Fruit fly (Drosophila melanogaster): ENCODE data around the gene zormin.

zormin gene

DNA sequence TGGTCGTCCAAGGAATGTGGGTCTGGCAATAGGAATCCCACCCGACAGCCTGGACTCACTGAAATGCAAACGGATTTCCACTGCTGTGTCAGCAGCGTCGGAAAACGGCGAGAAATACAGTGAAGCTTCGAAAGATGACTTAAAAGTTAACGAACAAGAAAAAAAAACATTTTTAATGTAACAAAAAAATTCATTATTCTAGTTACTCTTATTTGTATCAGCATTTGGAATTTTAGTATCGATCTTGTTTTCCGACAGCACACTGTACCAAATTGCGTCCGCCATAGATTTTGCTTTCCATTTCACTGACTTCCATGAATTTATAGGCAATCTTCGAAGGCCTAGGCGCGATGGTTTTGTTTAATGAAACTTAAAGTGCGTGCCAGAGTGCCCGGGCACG lies 13.3 kb upstream of the zormin start:
- TF ChIP-seq sr (GFP tag; IDR thresholded peaks at IDR 0.05) (no peak), ERR (GFP tag; optimal IDR thresholded peaks at IDR 0.05) (no peak), eyg (GFP tag; optimal IDR thresholded peaks at IDR 0.05) (no peak), bab2 (GFP tag; optimal IDR thresholded peaks at IDR 0.05) (peak; percentile 17), dm (GFP tag; optimal IDR thresholded peaks at IDR 0.05) (no peak), CG11247 (GFP tag; IDR thresholded peaks at IDR 0.05) (0 out of 2 replicates have a peak, but pooled peaks have one; percentile 14), Rfx (GFP tag; IDR thresholded peaks at IDR 0.05) (peak; percentile 56; the same call in 1 of the 2 replicates), Dp (GFP tag; optimal IDR thresholded peaks at IDR 0.05) (no peak), CG8944 (GFP tag; optimal IDR thresholded peaks at IDR 0.05) (no peak), CG13775 (GFP tag; optimal IDR thresholded peaks at IDR 0.05) (no peak), lola (GFP tag; optimal IDR thresholded peaks at IDR 0.05) (no peak), maf-S (GFP tag; optimal IDR thresholded peaks at IDR 0.05) (no peak), pfk (GFP tag; optimal IDR thresholded peaks at IDR 0.05) (no peak), CG17802 (tag; optimal IDR thresholded peaks at IDR 0.05) (no peak), insv (GFP tag; optimal IDR thresholded peaks at IDR 0.05) (no peak), z (GFP tag; IDR thresholded peaks at IDR 0.05) (no peak), Ets97D (GFP tag; optimal IDR thresholded peaks at IDR 0.05) (no peak), eve (GFP tag; optimal IDR thresholded peaks at IDR 0.05) (no peak), CG4360 (GFP tag; IDR thresholded peaks at IDR 0.05) (no peak), stc (GFP tag; IDR thresholded peaks at IDR 0.05) (0 out of 2 replicates have a peak, but pooled peaks have one; percentile 24), CG13424 (tag; optimal IDR thresholded peaks at IDR 0.05) (peak; percentile 33), Antp (GFP tag; optimal IDR thresholded peaks at IDR 0.05) (no peak), CG31441 (GFP tag; IDR thresholded peaks at IDR 0.05) (0 out of 2 replicates have a peak, but pooled peaks have one; percentile 19), HLH4C (GFP tag; IDR thresholded peaks at IDR 0.05; ENCODE audit: partially characterized antibody) (no peak), CG13894 (tag; optimal IDR thresholded peaks at IDR 0.05) (peak; percentile 3), Taf1 (GFP tag; IDR thresholded peaks at IDR 0.05) (0 out of 2 replicates have a peak, but pooled peaks have one; percentile 12), corto (GFP tag; optimal IDR thresholded peaks at IDR 0.05) (no peak), CG17568 (GFP tag; optimal IDR thresholded peaks at IDR 0.05) (no peak), ro (GFP tag; IDR thresholded peaks at IDR 0.05) (no peak), CG31224 (GFP tag; IDR thresholded peaks at IDR 0.05) (no peak), ac (GFP tag; optimal IDR thresholded peaks at IDR 0.05) (no peak), CG15514 (GFP tag; optimal IDR thresholded peaks at IDR 0.05) (no peak), h (optimal IDR thresholded peaks at IDR 0.05) (no peak), Camta (GFP tag; optimal IDR thresholded peaks at IDR 0.05) (no peak), CG3407 (GFP tag; optimal IDR thresholded peaks at IDR 0.05) (no peak), cg (GFP tag; optimal IDR thresholded peaks at IDR 0.05) (no peak), Ptx1 (GFP tag; IDR thresholded peaks at IDR 0.05) (peak; percentile 66), Usf (GFP tag; optimal IDR thresholded peaks at IDR 0.05) (no peak), CG10321 (GFP tag; IDR thresholded peaks at IDR 0.05) (no peak), crol (GFP tag; IDR thresholded peaks at IDR 0.05) (no peak), CG17829 (tag; optimal IDR thresholded peaks at IDR 0.05) (no peak), CG6813 (GFP tag; optimal IDR thresholded peaks at IDR 0.05) (no peak), seq (GFP tag; IDR thresholded peaks at IDR 0.05) (0 out of 2 replicates have a peak, but pooled peaks have one; percentile 25), Hey (tag; optimal IDR thresholded peaks at IDR 0.05) (no peak), CkIIα-i1 (GFP tag; IDR thresholded peaks at IDR 0.05) (no peak), lmd (GFP tag; IDR thresholded peaks at IDR 0.05) (peak; percentile 63), Side (GFP tag; optimal IDR thresholded peaks at IDR 0.05) (no peak), dan (GFP tag; IDR thresholded peaks at IDR 0.05) (no peak), wek (GFP tag; optimal IDR thresholded peaks at IDR 0.05) (no peak), CG10366 (GFP tag; IDR thresholded peaks at IDR 0.05) (peak; percentile 44; the same call in 1 of the 2 replicates), Lim3 (GFP tag; IDR thresholded peaks at IDR 0.05) (no peak), mirr (GFP tag; optimal IDR thresholded peaks at IDR 0.05) (no peak)

Data from whole organism, embryonic.